Fruit fly (Drosophila melanogaster) whole organism: ENCODE measurements around the gene Btnd.

Source experiments
- EcR ChIP-seq, 2 experiments: fragments of >200 bp; optimal IDR thresholded peaks; 2 replicates each; lab custom pipeline; 2017; ENCODE audit warnings: missing biosample characterization in 2 of 2, missing genetic modification characterization in 2 of 2, missing genetic modification reagents in 2 of 2
- pan ChIP-seq: fragments of >200 bp; optimal IDR thresholded peaks from 2 replicates; lab custom pipeline; 2017
- psq ChIP-seq: fragments of >200 bp; optimal IDR thresholded peaks from 2 replicates; lab custom pipeline; 2017
- usp ChIP-seq: fragments of >200 bp; optimal IDR thresholded peaks from 2 replicates; lab custom pipeline; 2017; ENCODE audit warnings: missing biosample characterization, missing genetic modification characterization, mixed read lengths

- no peak for TF ChIP-seq pan (lab: Kevin White, UChicago)
- no peak for TF ChIP-seq psq (lab: Kevin White, UChicago)
- TF ChIP-seq EcR (GFP tag; optimal IDR thresholded peaks at IDR 0.05; lab: Kevin White, UChicago), result no peak
- TF ChIP-seq usp (GFP tag; lab: Kevin White, UChicago), result no peak
Observed at dm6 chrX:6179428-6179827, 39.7 kb downstream of the Btnd start.
